Fruit fly (Drosophila melanogaster) whole organism, embryonic: Measurements from ENCODE around the gene SclB.

Experiments used
- Bgb ChIP-seq: fragments of 200-800 bp; sonication (Bioruptor generic); IDR thresholded peaks from 2 replicates; pipeline ENCODE4 v1.3.6; 2022; ENCODE audit warnings: missing biosample characterization, missing genetic modification characterization; ENCODE audit not compliant: partially characterized antibody
- BtbVII ChIP-seq: fragments of 200-800 bp; sonication (Bioruptor generic); optimal IDR thresholded peaks from 3 replicates; lab custom pipeline; 2017; ENCODE audit warnings: missing biosample characterization, mild to moderate bottlenecking, missing genetic modification characterization
- CG12769 ChIP-seq: fragments of 200-800 bp; sonication (Bioruptor generic); optimal IDR thresholded peaks from 2 replicates; lab custom pipeline; 2019; ENCODE audit warnings: missing biosample characterization, mild to moderate bottlenecking, missing genetic modification characterization, moderate library complexity
- CG15073 ChIP-seq: fragments of 200-800 bp; sonication (Bioruptor generic); optimal IDR thresholded peaks from 2 replicates; lab custom pipeline; 2016; ENCODE audit warnings: missing biosample characterization, missing genetic modification characterization
- CG15269 ChIP-seq: fragments of 200-800 bp; sonication (Bioruptor generic); optimal IDR thresholded peaks from 2 replicates; lab custom pipeline; 2018; ENCODE audit warnings: missing biosample characterization, mild to moderate bottlenecking, missing genetic modification characterization, moderate library complexity
- CG1602 ChIP-seq: fragments of 200-800 bp; sonication (Bioruptor generic); optimal IDR thresholded peaks from 3 replicates; lab custom pipeline; 2016; ENCODE audit warnings: missing biosample characterization, missing genetic modification characterization
- CG18764 ChIP-seq: fragments of 200-800 bp; sonication (Bioruptor generic); optimal IDR thresholded peaks from 3 replicates; lab custom pipeline; 2016; ENCODE audit warnings: missing biosample characterization, missing genetic modification characterization
- CG3163 ChIP-seq: fragments of 200-800 bp; sonication (Bioruptor generic); optimal IDR thresholded peaks from 3 replicates; lab custom pipeline; 2016; ENCODE audit warnings: missing biosample characterization, missing genetic modification characterization
- CG32532 ChIP-seq: fragments of 200-800 bp; sonication (Bioruptor generic); IDR thresholded peaks from 2 replicates; pipeline ENCODE4 v1.3.6; 2022; ENCODE audit warnings: missing biosample characterization, missing genetic modification characterization
- CG3281 ChIP-seq: fragments of 200-800 bp; sonication (Bioruptor generic); optimal IDR thresholded peaks from 3 replicates; lab custom pipeline; 2017; ENCODE audit warnings: missing biosample characterization, mild to moderate bottlenecking, missing genetic modification characterization
- CG33213 ChIP-seq: fragments of 200-800 bp; sonication (Bioruptor generic); optimal IDR thresholded peaks from 3 replicates; lab custom pipeline; 2016; ENCODE audit warnings: missing biosample characterization, missing genetic modification characterization
- CG3407 ChIP-seq: fragments of 200-800 bp; sonication (Bioruptor generic); optimal IDR thresholded peaks from 2 replicates; lab custom pipeline; 2018; ENCODE audit warnings: missing biosample characterization, mild to moderate bottlenecking, missing genetic modification characterization
- CG5180 ChIP-seq: fragments of 200-800 bp; sonication (Bioruptor generic); optimal IDR thresholded peaks from 3 replicates; lab custom pipeline; 2017; ENCODE audit warnings: missing biosample characterization, missing genetic modification characterization, mild to moderate bottlenecking, moderate library complexity, missing genetic modification reagents
- CG7786 ChIP-seq: fragments of 200-800 bp; sonication (Bioruptor generic); optimal IDR thresholded peaks from 2 replicates; lab custom pipeline; 2016; ENCODE audit warnings: missing biosample characterization, missing genetic modification characterization
- CG8281 ChIP-seq: fragments of 200-800 bp; sonication (Bioruptor generic); optimal IDR thresholded peaks from 2 replicates; lab custom pipeline; 2018; ENCODE audit warnings: missing biosample characterization, mild to moderate bottlenecking, missing genetic modification characterization, moderate library complexity
- CG8765 ChIP-seq: fragments of 200-800 bp; sonication (Bioruptor generic); IDR thresholded peaks from 2 replicates; pipeline ENCODE4 v1.3.6; 2022; ENCODE audit warnings: missing biosample characterization, missing genetic modification characterization
- CG8924 ChIP-seq: fragments of 200-800 bp; optimal IDR thresholded peaks from 3 replicates; lab custom pipeline; 2019; ENCODE audit warnings: missing biosample characterization, mild to moderate bottlenecking, missing genetic modification characterization, moderate library complexity
- CG9609 ChIP-seq: fragments of 200-800 bp; sonication (Bioruptor generic); optimal IDR thresholded peaks from 3 replicates; lab custom pipeline; 2016; ENCODE audit warnings: missing biosample characterization, missing genetic modification characterization
- Chrac-16 ChIP-seq: fragments of 200-800 bp; sonication (Bioruptor generic); optimal IDR thresholded peaks from 3 replicates; lab custom pipeline; 2016; ENCODE audit warnings: missing biosample characterization, missing genetic modification characterization
- Dad ChIP-seq: fragments of 200-800 bp; sonication (Bioruptor generic); optimal IDR thresholded peaks from 3 replicates; lab custom pipeline; 2016; ENCODE audit warnings: missing biosample characterization, missing genetic modification characterization
- Fer1 ChIP-seq: fragments of 200-800 bp; sonication (Bioruptor generic); optimal IDR thresholded peaks from 2 replicates; lab custom pipeline; 2017; ENCODE audit warnings: missing biosample characterization, mild to moderate bottlenecking, missing genetic modification characterization
- Gug ChIP-seq: fragments of 200-800 bp; sonication (Bioruptor generic); IDR thresholded peaks from 4 replicates; pipeline ENCODE4 v1.3.6; 2022; ENCODE audit warnings: missing biosample characterization, missing genetic modification characterization
- HLH3B ChIP-seq: fragments of 200-800 bp; sonication (Bioruptor generic); IDR thresholded peaks from 2 replicates; pipeline ENCODE4 v1.3.6; 2022; ENCODE audit warnings: missing biosample characterization, missing genetic modification characterization
- Hsf ChIP-seq: fragments of 200-800 bp; sonication (Bioruptor generic); optimal IDR thresholded peaks from 3 replicates; lab custom pipeline; 2016; ENCODE audit warnings: missing biosample characterization, missing genetic modification characterization
- Jarid2 ChIP-seq: fragments of 200-800 bp; sonication (Bioruptor generic); optimal IDR thresholded peaks from 3 replicates; lab custom pipeline; 2017; ENCODE audit warnings: mild to moderate bottlenecking, missing biosample characterization, missing genetic modification reagents, missing genetic modification characterization
- MBD-R2 ChIP-seq: fragments of 200-800 bp; sonication (Bioruptor generic); IDR thresholded peaks from 2 replicates; pipeline ENCODE4 v1.3.6; 2022; ENCODE audit warnings: missing biosample characterization, missing genetic modification characterization
- MTF-1 ChIP-seq: fragments of 200-800 bp; sonication (Bioruptor generic); optimal IDR thresholded peaks from 2 replicates; lab custom pipeline; 2018; ENCODE audit warnings: missing biosample characterization, mild to moderate bottlenecking, missing genetic modification characterization, borderline replicate concordance
- Med ChIP-seq: fragments of 200-800 bp; sonication (Bioruptor generic); peaks from one replicate; lab custom pipeline; 2016; ENCODE audit warnings: missing biosample characterization, missing genetic modification characterization, mild to moderate bottlenecking, inconsistent platforms, moderate library complexity
- Oaz ChIP-seq: fragments of 200-800 bp; sonication (Bioruptor generic); IDR thresholded peaks from 2 replicates; pipeline ENCODE4 v1.3.6; 2022; ENCODE audit warnings: missing biosample characterization, missing genetic modification characterization
- Ptx1 ChIP-seq: fragments of 200-800 bp; sonication (Bioruptor generic); IDR thresholded peaks from 2 replicates; pipeline ENCODE4 v1.3.6; 2022; ENCODE audit warnings: missing biosample characterization, missing genetic modification characterization
- Trl ChIP-seq, 3 experiments: fragments of >200 bp in 2 of 3; fragments of 200-800 bp in 1 of 3; sonication (Bioruptor generic) in 1 of 3; optimal IDR thresholded peaks; 2 replicates in 1 of 3; 3 replicates in 2 of 3; lab custom pipeline; 2016 to 2017; ENCODE audit warnings: missing biosample characterization in 1 of 3, missing genetic modification characterization in 1 of 3
- abd-A ChIP-seq: fragments of 200-800 bp; sonication (Bioruptor generic); optimal IDR thresholded peaks from 3 replicates; lab custom pipeline; 2019; ENCODE audit warnings: missing biosample characterization, mild to moderate bottlenecking, missing genetic modification characterization, moderate library complexity
- amos ChIP-seq: fragments of 200-800 bp; sonication (Bioruptor generic); IDR thresholded peaks from 2 replicates; pipeline ENCODE4 v1.3.6; 2022; ENCODE audit warnings: missing biosample characterization, missing genetic modification characterization; ENCODE audit not compliant: partially characterized antibody
- dmrt11E ChIP-seq: fragments of 200-800 bp; sonication (Bioruptor generic); optimal IDR thresholded peaks from 3 replicates; lab custom pipeline; 2018; ENCODE audit warnings: missing biosample characterization, mild to moderate bottlenecking, missing genetic modification characterization, moderate library complexity
- fd64A ChIP-seq: fragments of 200-800 bp; sonication (Bioruptor generic); optimal IDR thresholded peaks from 3 replicates; lab custom pipeline; 2018; ENCODE audit warnings: missing biosample characterization, mild to moderate bottlenecking, missing genetic modification characterization
- grn ChIP-seq: fragments of 200-800 bp; sonication (Bioruptor generic); optimal IDR thresholded peaks from 3 replicates; lab custom pipeline; 2017; ENCODE audit warnings: missing biosample characterization, missing genetic modification characterization
- jumu ChIP-seq: fragments of 200-800 bp; sonication (Bioruptor generic); optimal IDR thresholded peaks from 3 replicates; lab custom pipeline; 2016; ENCODE audit warnings: missing biosample characterization, missing genetic modification characterization
- lola ChIP-seq, 3 experiments: fragments of >200 bp in 2 of 3; fragments of 200-800 bp in 1 of 3; sonication (Bioruptor generic) in 1 of 3; optimal IDR thresholded peaks; 2 replicates each; lab custom pipeline; 2017 to 2019; ENCODE audit warnings: missing biosample characterization in 3 of 3, missing genetic modification characterization in 3 of 3, mild to moderate bottlenecking in 1 of 3, moderate library complexity in 1 of 3
- nau ChIP-seq: fragments of 200-800 bp; sonication (Bioruptor generic); optimal IDR thresholded peaks from 3 replicates; lab custom pipeline; 2017; ENCODE audit warnings: missing biosample characterization, mild to moderate bottlenecking, missing genetic modification characterization, missing genetic modification reagents
- nerfin-1 ChIP-seq: fragments of 200-800 bp; sonication (Bioruptor generic); optimal IDR thresholded peaks from 3 replicates; lab custom pipeline; 2019; ENCODE audit warnings: missing biosample characterization, mild to moderate bottlenecking, missing genetic modification characterization, moderate library complexity
- pan ChIP-seq, 4 experiments: fragments of >200 bp in 3 of 4; fragments of 200-800 bp in 1 of 4; sonication (Bioruptor generic) in 1 of 4; optimal IDR thresholded peaks in 3 of 4; IDR thresholded peaks in 1 of 4; 2 replicates each; pipeline versions ENCODE4 v1.3.6 to Lab custom; 2017 to 2022; ENCODE audit warnings: missing biosample characterization in 2 of 4, missing genetic modification characterization in 2 of 4, mixed read lengths in 1 of 4
- pnt ChIP-seq: fragments of 200-800 bp; sonication (Bioruptor generic); optimal IDR thresholded peaks from 3 replicates; lab custom pipeline; 2016; ENCODE audit warnings: missing biosample characterization, missing genetic modification characterization
- scrt ChIP-seq: fragments of 200-800 bp; sonication (Bioruptor generic); optimal IDR thresholded peaks from 2 replicates; lab custom pipeline; 2018; ENCODE audit warnings: missing biosample characterization, mild to moderate bottlenecking, missing genetic modification characterization, moderate library complexity
- sna ChIP-seq: fragments of 200-800 bp; sonication (Bioruptor generic); IDR thresholded peaks from 2 replicates; pipeline ENCODE4 v1.3.6; 2022; ENCODE audit warnings: missing biosample characterization, missing genetic modification characterization; ENCODE audit not compliant: partially characterized antibody
- sob ChIP-seq: fragments of 200-800 bp; sonication (Bioruptor generic); IDR thresholded peaks from 2 replicates; pipeline ENCODE4 v1.3.6; 2022; ENCODE audit warnings: missing biosample characterization, missing genetic modification characterization
- tgo ChIP-seq: fragments of 200-800 bp; sonication (Bioruptor generic); IDR thresholded peaks from 3 replicates; pipeline ENCODE4 v1.3.6; 2022; ENCODE audit warnings: missing biosample characterization, missing genetic modification characterization
- tup ChIP-seq: fragments of 200-800 bp; sonication (Bioruptor generic); optimal IDR thresholded peaks from 2 replicates; lab custom pipeline; 2016; ENCODE audit warnings: missing biosample characterization, mild to moderate bottlenecking, missing genetic modification characterization, moderate library complexity

SclB gene

DNA sequence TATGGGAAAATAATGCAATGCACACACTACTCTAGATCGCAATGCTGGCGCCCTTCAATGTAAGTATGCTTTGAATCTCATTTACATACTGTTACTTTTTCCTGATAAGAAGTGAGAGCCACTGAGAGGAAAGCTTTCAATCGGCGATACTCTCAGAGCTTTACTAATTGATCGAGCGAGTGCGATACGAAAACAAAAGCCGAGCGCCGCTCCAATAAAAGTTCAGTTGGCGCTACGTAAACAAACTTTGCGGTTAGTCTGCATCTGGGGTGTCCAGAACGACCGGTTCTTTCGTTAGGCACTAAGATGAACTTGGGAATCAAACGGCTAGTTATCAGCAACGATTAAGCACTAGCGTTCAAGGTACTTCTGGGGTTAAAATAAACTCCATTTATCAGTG is 46.4 kb upstream of the SclB start, which contains the start of gene CG17928 (continued):
- TF ChIP-seq Ptx1 (GFP tag; lab: Robert Waterston, UW) = no peak
- no peak for TF ChIP-seq tgo (GFP tag; lab: Robert Waterston, UW)
- TF ChIP-seq CG32532 (GFP tag; lab: Robert Waterston, UW) = 0 out of 2 replicates have a peak, but pooled peaks have one; percentile 11
- no peak for TF ChIP-seq CG8765 (GFP tag; lab: Robert Waterston, UW)
- no peak for TF ChIP-seq CG3407 (GFP tag; lab: Kevin White, UChicago)
- TF ChIP-seq HLH3B (GFP tag; lab: Robert Waterston, UW) = no peak; the same call in 1 of the 2 replicates
- no peak for TF ChIP-seq Fer1 (GFP tag; lab: Kevin White, UChicago)
- no peak for TF ChIP-seq abd-A (tag; lab: Kevin White, UChicago)
- no peak for TF ChIP-seq CG15073
- TF ChIP-seq Bgb (GFP tag; lab: Robert Waterston, UW) = no peak
- peak; percentile 9; the same call in 1 of the 2 replicates for TF ChIP-seq amos (GFP tag; lab: Robert Waterston, UW)
- TF ChIP-seq Gug (GFP tag; lab: Robert Waterston, UW) = no peak
- TF ChIP-seq pan (optimal IDR thresholded peaks at IDR 0.05; lab: Kevin White, UChicago) = no peak
- peak in 1 of 2 experiments; percentile 12 for TF ChIP-seq pan (GFP tag; optimal IDR thresholded peaks at IDR 0.05 in 1 of 2, IDR thresholded peaks at IDR 0.05 in 1 of 2)
- TF ChIP-seq grn (GFP tag; lab: Kevin White, UChicago) = peak; percentile 47
- TF ChIP-seq sna (GFP tag; lab: Robert Waterston, UW) = no peak
- peak; percentile 58 to 78 for TF ChIP-seq Trl (optimal IDR thresholded peaks at IDR 0.05; lab: Kevin White, UChicago)
- TF ChIP-seq Trl (GFP tag; optimal IDR thresholded peaks at IDR 0.05; lab: Kevin White, UChicago) = no peak

DNA sequence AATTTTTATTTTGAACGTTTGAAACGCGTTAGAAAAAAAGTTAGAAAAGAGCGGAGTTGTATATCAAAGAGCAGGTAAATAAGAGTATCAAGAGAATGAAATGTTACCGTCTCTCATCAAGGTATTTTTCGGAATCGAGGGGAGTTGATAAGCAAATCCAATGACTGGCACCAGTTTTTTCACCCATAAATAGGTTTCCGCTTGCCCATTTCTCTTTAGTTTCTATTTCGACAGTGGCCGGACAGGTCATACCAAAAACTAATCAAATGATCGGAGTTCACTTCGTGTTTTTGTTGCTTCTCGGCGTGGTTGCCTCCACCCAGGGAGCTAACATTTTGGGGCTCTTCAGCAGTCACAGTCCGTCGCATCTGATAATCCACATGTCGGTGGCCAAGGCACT is 43.8 kb upstream of the SclB start, which contains the start of gene Ugt37C2:
Ugt37C2 (plus strand) TSS at position 242 of the 400 bp plus-strand sequence.
- TF ChIP-seq Oaz (no peak), CG12769 (tag; lab: Kevin White, UChicago) (peak; percentile 40), CG8924 (tag; lab: Kevin White, UChicago) (no peak), jumu (GFP tag; lab: Kevin White, UChicago) (no peak), Hsf (GFP tag; lab: Kevin White, UChicago) (no peak), nerfin-1 (tag; lab: Kevin White, UChicago) (no peak), CG9609 (GFP tag; lab: Kevin White, UChicago) (no peak), MTF-1 (GFP tag; lab: Kevin White, UChicago) (no peak), grn (GFP tag; lab: Kevin White, UChicago) (no peak), sob (GFP tag; lab: Robert Waterston, UW) (no peak), lola (GFP tag; optimal IDR thresholded peaks at IDR 0.05; lab: Kevin White, UChicago) (no peak), CG33213 (GFP tag; lab: Kevin White, UChicago) (no peak), CG5180 (no peak), nau (GFP tag; lab: Kevin White, UChicago) (no peak), fd64A (GFP tag; lab: Kevin White, UChicago) (no peak), CG3163 (GFP tag; lab: Kevin White, UChicago) (peak; percentile 94), CG1602 (GFP tag; lab: Kevin White, UChicago) (no peak), Chrac-16 (GFP tag; lab: Kevin White, UChicago) (no peak), tup (GFP tag; lab: Kevin White, UChicago) (no peak), CG8281 (tag; lab: Kevin White, UChicago) (no peak), dmrt11E (tag; lab: Kevin White, UChicago) (no peak), pnt (GFP tag; lab: Kevin White, UChicago) (no peak), Dad (no peak), CG15269 (tag; lab: Kevin White, UChicago) (no peak), BtbVII (GFP tag; lab: Kevin White, UChicago) (no peak), Bgb (GFP tag; lab: Robert Waterston, UW) (no peak), CG7786 (no peak), CG18764 (no peak), Jarid2 (GFP tag; lab: Kevin White, UChicago) (peak; percentile 80), Med (peak; percentile 54), CG3281 (GFP tag; lab: Kevin White, UChicago) (no peak), Trl (optimal IDR thresholded peaks at IDR 0.05; lab: Kevin White, UChicago) (peak; percentile 58 to 61), Trl (GFP tag; optimal IDR thresholded peaks at IDR 0.05; lab: Kevin White, UChicago) (no peak), scrt (no peak), MBD-R2 (no peak)
